Fruit fly (Drosophila melanogaster) Kc167 (cell line): ENCODE results near the gene scpr-B.

Experiments
- Sin3A ChIP-seq: fragments of >200 bp; optimal IDR thresholded peaks from 2 replicates; lab custom pipeline; 2018; ENCODE audit warnings: missing external identifiers
- h ChIP-seq: fragments of >200 bp; optimal IDR thresholded peaks from 3 replicates; lab custom pipeline; 2018; ENCODE audit warnings: missing external identifiers
- insv ChIP-seq: fragments of >200 bp; optimal IDR thresholded peaks from 3 replicates; lab custom pipeline; 2018; ENCODE audit warnings: missing external identifiers

dm6 chr3R:11230392-11230791 lies 10.4 kb downstream of the scpr-B start, which contains the start of gene GCC88:
- TF ChIP-seq insv (lab: Kevin White, UChicago): no peak
- no peak for TF ChIP-seq h (lab: Kevin White, UChicago)
- TF ChIP-seq Sin3A: no peak
